Worm (Caenorhabditis elegans) whole organism, L3 larva: ENCODE data around the gene Y57G7A.6.
A peak's percentile ranks its signal among the peaks of the same experiment; 100 is the strongest.
"Not testable (repeated sequence)": the region's sequence is repeated elsewhere in the genome, so short reads cannot be mapped to it uniquely, and the experiment has no call there.

Experiments
- R02D3.7 ChIP-seq: fragments of 150-350 bp; optimal IDR thresholded peaks from 2 replicates; lab custom pipeline; 2014; ENCODE audit warnings: missing biosample characterization, missing genetic modification characterization
- ZK546.5 ChIP-seq: sonication (generic microtip); optimal IDR thresholded peaks from 2 replicates; lab custom pipeline; 2017; ENCODE audit warnings: missing biosample characterization, missing genetic modification characterization
- aly-2 ChIP-seq: fragments of 150-350 bp; optimal IDR thresholded peaks from 2 replicates; lab custom pipeline; 2014; ENCODE audit warnings: missing biosample characterization, missing genetic modification characterization
- ceh-16 ChIP-seq: sonication (generic microtip); optimal IDR thresholded peaks from 2 replicates; lab custom pipeline; 2017; ENCODE audit warnings: missing biosample characterization, missing genetic modification characterization
- ceh-28 ChIP-seq: fragments of 150-350 bp; optimal IDR thresholded peaks from 2 replicates; lab custom pipeline; 2014; ENCODE audit warnings: missing biosample characterization, missing genetic modification reagents, missing genetic modification characterization
- ceh-82 ChIP-seq: fragments of 150-350 bp; optimal IDR thresholded peaks from 2 replicates; lab custom pipeline; 2014; ENCODE audit warnings: missing biosample characterization, missing genetic modification characterization
- ceh-9 ChIP-seq: sonication (generic microtip); optimal IDR thresholded peaks from 2 replicates; lab custom pipeline; 2018; ENCODE audit warnings: missing biosample characterization, missing genetic modification characterization
- daf-12 ChIP-seq: fragments of 150-350 bp; optimal IDR thresholded peaks from 2 replicates; lab custom pipeline; 2014; ENCODE audit warnings: missing biosample characterization, missing genetic modification reagents, missing genetic modification characterization
- egl-27 ChIP-seq: sonication (generic microtip); optimal IDR thresholded peaks from 4 replicates; lab custom pipeline; 2017; ENCODE audit warnings: missing biosample characterization, missing genetic modification reagents, missing genetic modification characterization
- egl-5 ChIP-seq: fragments of 150-350 bp; optimal IDR thresholded peaks from 2 replicates; lab custom pipeline; 2017; ENCODE audit warnings: missing biosample characterization, missing genetic modification reagents, missing genetic modification characterization, inconsistent platforms
- elt-2 ChIP-seq: sonication (generic microtip); optimal IDR thresholded peaks from 2 replicates; lab custom pipeline; 2016; ENCODE audit warnings: missing genetic modification reagents, mild to moderate bottlenecking, missing genetic modification characterization, missing compliant biosample characterization
- elt-3 ChIP-seq, 3 experiments: fragments of 150-350 bp in 1 of 3; sonication (generic microtip) in 2 of 3; optimal IDR thresholded peaks; 2 replicates in 2 of 3; 4 replicates in 1 of 3; lab custom pipeline; 2014 to 2017; ENCODE audit warnings: missing biosample characterization in 3 of 3, missing genetic modification characterization in 3 of 3
- eor-1 ChIP-seq, 2 experiments: fragments of 150-350 bp; optimal IDR thresholded peaks; 2 replicates each; lab custom pipeline; 2014 to 2018; ENCODE audit warnings: missing biosample characterization in 2 of 2, missing genetic modification characterization in 2 of 2
- fkh-10 ChIP-seq: sonication (generic microtip); optimal IDR thresholded peaks from 2 replicates; lab custom pipeline; 2017; ENCODE audit warnings: missing biosample characterization, missing genetic modification reagents, missing genetic modification characterization
- fkh-2 ChIP-seq: fragments of 150-350 bp; optimal IDR thresholded peaks from 2 replicates; lab custom pipeline; 2014; ENCODE audit warnings: missing biosample characterization, missing genetic modification reagents, missing genetic modification characterization
- hmg-11 ChIP-seq: sonication (generic microtip); optimal IDR thresholded peaks from 2 replicates; lab custom pipeline; 2016; ENCODE audit warnings: missing genetic modification characterization, missing compliant biosample characterization
- jun-1 ChIP-seq: fragments of 150-350 bp; optimal IDR thresholded peaks from 2 replicates; lab custom pipeline; 2014; ENCODE audit warnings: missing biosample characterization, missing genetic modification reagents, missing genetic modification characterization
- lin-15B ChIP-seq: fragments of 150-350 bp; optimal IDR thresholded peaks from 2 replicates; lab custom pipeline; 2014; ENCODE audit warnings: missing biosample characterization, missing genetic modification characterization
- lin-39 ChIP-seq: fragments of 150-350 bp; optimal IDR thresholded peaks from 2 replicates; lab custom pipeline; 2018; ENCODE audit warnings: missing biosample characterization, missing genetic modification reagents, missing genetic modification characterization
- lsy-12 ChIP-seq: sonication (generic microtip); optimal IDR thresholded peaks from 2 replicates; lab custom pipeline; 2016; ENCODE audit warnings: mild to moderate bottlenecking, missing genetic modification characterization, missing compliant biosample characterization
- mdl-1 ChIP-seq: fragments of 150-350 bp; optimal IDR thresholded peaks from 2 replicates; lab custom pipeline; 2014; ENCODE audit warnings: missing biosample characterization, missing genetic modification characterization
- nhr-12 ChIP-seq: fragments of 150-350 bp; optimal IDR thresholded peaks from 2 replicates; lab custom pipeline; 2014; ENCODE audit warnings: missing biosample characterization, missing genetic modification characterization
- nhr-23 ChIP-seq: fragments of 150-350 bp; optimal IDR thresholded peaks from 2 replicates; lab custom pipeline; 2014; ENCODE audit warnings: missing biosample characterization, missing genetic modification reagents, missing genetic modification characterization
- nhr-237 ChIP-seq: fragments of 150-350 bp; optimal IDR thresholded peaks from 2 replicates; lab custom pipeline; 2014; ENCODE audit warnings: missing biosample characterization, missing genetic modification characterization
- nhr-43 ChIP-seq: sonication (generic microtip); optimal IDR thresholded peaks from 2 replicates; lab custom pipeline; 2016; ENCODE audit warnings: mild to moderate bottlenecking, missing genetic modification characterization, missing compliant biosample characterization; ENCODE audit not compliant: poor library complexity, severe bottlenecking
- nhr-76 ChIP-seq: fragments of 150-350 bp; sonication (generic microtip); optimal IDR thresholded peaks from 5 replicates; lab custom pipeline; 2014; ENCODE audit warnings: missing biosample characterization, missing genetic modification characterization
- nhr-77 ChIP-seq: fragments of 150-350 bp; optimal IDR thresholded peaks from 2 replicates; lab custom pipeline; 2014; ENCODE audit warnings: missing biosample characterization, missing genetic modification characterization
- pha-4 ChIP-seq: fragments of 150-350 bp; optimal IDR thresholded peaks from 2 replicates; lab custom pipeline; 2014; ENCODE audit warnings: missing biosample characterization, missing genetic modification reagents, missing genetic modification characterization
- sea-2 ChIP-seq: fragments of 150-350 bp; sonication (generic microtip); optimal IDR thresholded peaks from 4 replicates; lab custom pipeline; 2014; ENCODE audit warnings: missing biosample characterization, missing genetic modification reagents, missing genetic modification characterization
- snpc-4 ChIP-seq: fragments of 150-350 bp; optimal IDR thresholded peaks from 2 replicates; lab custom pipeline; 2014; ENCODE audit warnings: missing biosample characterization, missing genetic modification characterization
- unc-39 ChIP-seq: sonication (generic microtip); optimal IDR thresholded peaks from 4 replicates; lab custom pipeline; 2017; ENCODE audit warnings: missing biosample characterization, missing genetic modification characterization
- unc-62 ChIP-seq: fragments of 150-350 bp; sonication (generic microtip); optimal IDR thresholded peaks from 4 replicates; lab custom pipeline; 2014; ENCODE audit warnings: missing biosample characterization, missing genetic modification reagents, missing genetic modification characterization
- zag-1 ChIP-seq: fragments of 150-350 bp; optimal IDR thresholded peaks from 2 replicates; lab custom pipeline; 2014; ENCODE audit warnings: missing biosample characterization, missing genetic modification characterization
- ztf-4 ChIP-seq: fragments of 150-350 bp; optimal IDR thresholded peaks from 2 replicates; lab custom pipeline; 2014; ENCODE audit warnings: missing biosample characterization, missing genetic modification characterization

Gene Y57G7A.6

DNA sequence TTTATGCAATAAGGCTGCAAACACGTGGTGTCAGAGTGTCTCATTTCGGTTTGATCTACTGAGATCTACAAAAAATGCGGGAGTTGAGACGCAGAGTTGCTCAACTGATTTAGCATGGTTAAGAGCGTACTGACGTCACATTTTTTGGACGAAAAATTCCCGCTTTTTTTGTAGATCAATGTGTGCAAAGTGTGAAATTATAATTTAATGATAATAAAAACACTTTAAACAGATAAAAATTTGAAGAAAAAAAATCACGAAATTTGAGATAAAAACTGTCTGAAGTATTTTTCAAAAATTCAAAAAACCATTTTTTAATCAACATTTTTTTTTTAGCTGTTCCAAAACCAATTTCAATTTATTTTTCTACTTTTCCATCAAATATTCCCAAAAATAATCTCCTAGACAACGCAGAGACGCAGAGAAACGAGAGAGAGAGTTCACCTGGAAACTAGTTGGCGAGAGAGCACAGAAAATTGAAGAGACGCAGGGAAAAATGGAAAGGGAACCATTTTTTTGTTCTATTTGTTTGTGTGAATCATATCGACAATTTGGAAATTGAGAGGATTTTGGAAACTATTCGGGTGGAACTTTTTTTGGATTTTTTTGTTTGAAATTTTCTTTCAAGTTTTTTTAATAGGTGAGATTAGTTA, 11.8 kb upstream of the Y57G7A.6 start:
- TF ChIP-seq lin-39 (tag; lab: Kevin White, UChicago), result no peak
- TF ChIP-seq pha-4 (tag; lab: Kevin White, UChicago), result peak; percentile 31
- peak; percentile 23 for TF ChIP-seq nhr-23 (tag; lab: Kevin White, UChicago)

DNA sequence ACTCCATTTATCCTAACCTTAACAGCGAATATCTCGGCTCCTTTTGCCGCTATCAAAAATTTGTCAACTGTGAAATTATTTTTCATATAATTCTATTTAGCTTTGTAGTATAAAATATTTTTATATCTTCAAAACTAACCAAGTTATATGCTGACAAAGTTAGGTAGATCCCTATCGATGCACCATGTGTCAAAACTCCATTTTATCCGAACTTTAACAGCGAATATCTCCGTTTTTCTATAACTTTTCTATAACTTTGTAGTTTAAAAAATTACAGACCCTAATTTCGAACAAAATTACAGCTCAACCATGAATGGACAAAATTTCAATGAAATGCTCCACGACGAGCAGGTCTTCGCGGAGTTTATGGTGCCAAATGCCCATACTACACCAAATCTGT, 10.4 kb upstream of the Y57G7A.6 start, which contains the start of gene Y57G7A.2:
Y57G7A.2 (plus strand) TSS at position 301 of the 400 bp plus-strand sequence.
- TF ChIP-seq lin-15B (tag; lab: Kevin White, UChicago), result no peak

DNA sequence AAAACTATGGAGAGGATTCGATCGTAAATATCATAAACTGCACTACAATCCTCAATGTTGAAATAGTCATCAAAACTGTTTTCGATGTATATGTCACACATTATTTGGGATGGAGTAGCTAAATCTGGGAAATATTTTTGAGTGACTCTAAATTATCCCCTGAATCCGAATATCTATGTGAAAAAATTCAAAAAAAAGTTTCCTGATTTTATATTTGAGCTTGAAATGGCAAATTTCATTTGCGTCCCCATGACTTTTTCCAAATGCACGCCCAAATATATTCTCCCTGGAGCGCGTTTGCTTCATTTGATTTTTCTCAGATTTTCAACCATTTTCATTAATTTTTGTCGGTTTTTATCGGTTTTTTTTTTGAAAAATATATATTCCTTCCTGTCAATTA, 7.7 kb upstream of the Y57G7A.6 start, which contains the start of gene srz-64:
srz-64 (minus strand) TSS at position 101 of the 400 bp plus-strand sequence.
- TF ChIP-seq jun-1 (tag; lab: Kevin White, UChicago) (no peak), ztf-4 (tag; lab: Kevin White, UChicago) (no peak), ceh-16 (no peak), fkh-10 (no peak), fkh-2 (tag; lab: Kevin White, UChicago) (no peak), daf-12 (tag; lab: Kevin White, UChicago) (no peak), nhr-76 (tag; lab: Kevin White, UChicago) (no peak), unc-62 (GFP tag; lab: Kevin White, UChicago) (no peak), elt-2 (no peak), eor-1 (tag; optimal IDR thresholded peaks at IDR 0.05; lab: Kevin White, UChicago) (no peak), egl-27 (tag; lab: Kevin White, UChicago) (no peak), ZK546.5 (tag; lab: Kevin White, UChicago) (no peak)

DNA sequence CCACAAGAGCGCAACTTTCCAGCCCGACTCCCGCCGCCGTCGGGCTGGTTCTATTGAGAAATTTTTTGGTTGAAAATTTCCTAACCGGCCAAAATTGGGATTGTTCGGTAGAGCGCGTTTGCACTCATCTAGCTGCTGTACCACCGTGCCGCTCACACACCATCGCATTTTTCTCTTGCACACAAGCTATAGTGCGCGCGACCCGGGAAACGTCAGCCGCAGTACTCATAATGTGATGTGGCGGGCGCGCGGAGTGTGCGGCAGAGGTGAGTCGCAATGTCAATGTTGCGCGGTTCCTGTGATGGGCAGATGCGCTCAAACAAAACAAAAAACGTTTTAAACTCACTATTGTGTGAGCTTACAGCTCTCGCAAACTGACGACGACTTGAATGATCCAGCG, 429 bp downstream of the Y57G7A.6 start:
- no peak for TF ChIP-seq aly-2 (tag; lab: Kevin White, UChicago)
- no peak for TF ChIP-seq nhr-237
- TF ChIP-seq ceh-9 (tag; lab: Kevin White, UChicago), result no peak
- TF ChIP-seq ceh-82 (tag; lab: Kevin White, UChicago), result no peak
- TF ChIP-seq elt-2, result no peak
- no peak for TF ChIP-seq fkh-2 (tag; lab: Kevin White, UChicago)
- no peak for TF ChIP-seq hmg-11 (tag; lab: Kevin White, UChicago)
- TF ChIP-seq, all 47 proteins: peak for 0

DNA sequence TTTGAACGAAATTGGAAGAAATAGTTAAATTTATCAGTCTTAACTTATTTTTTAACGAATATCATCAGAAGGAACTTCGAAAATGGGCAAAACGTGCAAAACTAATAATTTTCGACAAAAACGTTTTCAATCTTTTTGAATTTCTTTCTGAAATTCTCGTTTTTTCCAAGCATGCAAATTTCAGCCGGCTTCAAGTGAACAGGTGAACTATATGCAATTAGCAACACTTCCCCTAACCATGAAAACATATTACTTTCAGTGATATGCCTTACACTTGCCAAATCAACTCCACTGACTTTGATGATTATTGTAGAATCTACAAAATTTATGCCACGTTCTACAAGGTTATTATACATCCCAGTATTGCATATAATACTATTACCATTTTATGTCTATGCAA, 7.1 kb downstream of the Y57G7A.6 start, which contains the start of gene srz-63:
srz-63 (plus strand) TSS at position 301 of the 400 bp plus-strand sequence.
- TF ChIP-seq unc-39 (tag; lab: Kevin White, UChicago); egl-5 (tag; lab: Kevin White, UChicago); nhr-43: not testable (repeated sequence)

DNA sequence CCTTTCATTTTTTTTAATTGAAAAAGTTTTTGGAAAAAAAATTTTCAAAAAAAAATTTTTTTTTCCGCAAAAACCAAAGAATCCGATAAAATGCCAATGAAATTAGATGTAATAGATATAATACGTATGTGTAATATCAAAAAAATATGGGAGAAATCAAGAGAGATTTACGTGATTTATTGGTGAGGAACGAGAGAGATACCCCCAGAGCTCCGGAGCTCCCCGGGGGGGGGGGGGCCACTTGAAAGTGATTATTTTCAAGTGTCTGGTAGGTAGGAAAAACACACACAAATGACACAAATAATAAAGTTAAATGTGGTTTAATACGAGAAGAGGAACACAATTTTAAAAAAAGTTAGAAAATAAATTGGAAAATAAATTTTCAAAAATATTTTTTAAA, 8.6 kb downstream of the Y57G7A.6 start, which contains the start of gene Y57G7A.11:
Y57G7A.11 (minus strand) TSS at position 101 of the 400 bp plus-strand sequence.
- TF ChIP-seq R02D3.7 (no peak), sea-2 (GFP tag; lab: Kevin White, UChicago) (no peak), ceh-16 (no peak), unc-39 (tag; lab: Kevin White, UChicago) (no peak)

DNA sequence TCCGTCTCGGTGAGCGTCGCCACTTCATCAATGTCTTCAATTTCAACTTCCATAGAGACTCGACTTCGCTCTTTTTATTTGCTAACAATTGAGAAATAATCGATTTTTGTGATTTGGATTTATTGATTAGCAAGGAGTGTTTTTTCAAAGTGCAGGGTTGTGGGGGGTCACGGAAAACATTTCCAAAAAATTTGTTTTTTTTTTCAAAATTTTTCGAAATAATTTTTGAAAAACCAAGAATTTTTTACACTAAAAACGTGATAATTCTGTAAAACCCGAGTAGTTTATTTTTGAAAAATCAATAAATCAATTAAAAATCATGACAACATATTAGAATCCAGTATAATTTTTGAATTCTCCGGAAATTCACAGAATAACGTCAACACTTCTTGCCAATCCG, 10.0 kb downstream of the Y57G7A.6 start, which contains the start of gene Y57G7A.5:
Y57G7A.5 (minus strand) TSS at position 101 of the 400 bp plus-strand sequence.
- peak; percentile 24 for TF ChIP-seq ceh-28 (tag; lab: Kevin White, UChicago)
- TF ChIP-seq fkh-10, result no peak

DNA sequence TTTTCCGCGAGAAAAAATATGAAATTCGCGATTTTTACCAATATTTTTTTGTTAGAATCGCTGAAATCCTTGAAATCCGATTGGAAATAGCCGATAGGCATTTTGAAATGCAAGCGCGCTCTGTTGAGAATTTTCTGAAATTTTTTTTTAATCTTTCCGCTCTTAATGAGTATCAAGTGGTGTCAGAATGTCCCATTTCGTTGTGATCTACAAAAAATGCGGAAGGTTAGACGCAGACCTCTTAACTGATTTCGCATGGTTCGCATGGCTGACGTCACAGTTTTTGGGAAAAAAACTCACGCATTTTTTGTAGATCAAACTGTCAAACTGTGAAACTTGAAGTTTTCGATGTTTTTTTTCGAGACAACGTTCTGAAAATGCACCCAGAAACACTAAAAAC, 13.6 kb downstream of the Y57G7A.6 start, which contains the start of gene srw-66:
srw-66 (minus strand) TSS at position 101 of the 400 bp plus-strand sequence.
- TF ChIP-seq egl-5 (tag; lab: Kevin White, UChicago), result no peak
- TF ChIP-seq jun-1 (tag; lab: Kevin White, UChicago), result no peak
- TF ChIP-seq lsy-12 (tag; lab: Kevin White, UChicago), result no peak
- TF ChIP-seq ceh-16, result no peak
- TF ChIP-seq fkh-2 (tag; lab: Kevin White, UChicago), result no peak
- TF ChIP-seq ceh-28 (tag; lab: Kevin White, UChicago), result no peak
- TF ChIP-seq snpc-4 (tag; lab: Kevin White, UChicago), result no peak
- no peak for TF ChIP-seq nhr-76 (tag; lab: Kevin White, UChicago)
- no peak for TF ChIP-seq nhr-12
- TF ChIP-seq elt-3 (tag; optimal IDR thresholded peaks at IDR 0.05; lab: Kevin White, UChicago), result no peak
- TF ChIP-seq nhr-237, result no peak
- no peak for TF ChIP-seq lin-15B (tag; lab: Kevin White, UChicago)
- TF ChIP-seq nhr-77, result no peak
- no peak for TF ChIP-seq zag-1
- TF ChIP-seq ceh-9 (tag; lab: Kevin White, UChicago), result no peak
- TF ChIP-seq nhr-23 (tag; lab: Kevin White, UChicago), result no peak
- TF ChIP-seq unc-62 (GFP tag; lab: Kevin White, UChicago), result no peak
- no peak for TF ChIP-seq hmg-11 (tag; lab: Kevin White, UChicago)
- TF ChIP-seq mdl-1 (tag; lab: Kevin White, UChicago), result no peak
